Worm (Caenorhabditis elegans) whole organism, L4 larva: ENCODE data around the gene F41E6.5.

ENCODE experiments used
- F26F4.8 ChIP-seq: fragments of 200-800 bp; sonication (Bioruptor generic); conservative IDR thresholded peaks from 2 replicates; pipeline ENCODE4 v1.3.6; 2022; ENCODE audit warnings: missing genetic modification characterization, missing compliant biosample characterization
- T20F7.1 ChIP-seq: fragments of 200-800 bp; sonication (Bioruptor generic); optimal IDR thresholded peaks from 2 replicates; lab custom pipeline; 2018; ENCODE audit warnings: mild to moderate bottlenecking, missing genetic modification characterization, missing compliant biosample characterization
- Y48G9A.11 ChIP-seq: fragments of 200-800 bp; sonication (Bioruptor generic); IDR thresholded peaks from 2 replicates; pipeline ENCODE4 v1.3.6; 2022; ENCODE audit warnings: missing genetic modification reagents, missing genetic modification characterization, missing compliant biosample characterization
- Y5F2A.4 ChIP-seq: fragments of 200-800 bp; sonication (Bioruptor generic); optimal IDR thresholded peaks from 2 replicates; lab custom pipeline; 2018; ENCODE audit warnings: mild to moderate bottlenecking, missing genetic modification characterization, missing compliant biosample characterization
- Y75B8A.6 ChIP-seq: fragments of 200-800 bp; sonication (Bioruptor generic); IDR thresholded peaks from 2 replicates; pipeline ENCODE4 v1.3.6; 2022; ENCODE audit warnings: missing genetic modification reagents, missing genetic modification characterization, missing compliant biosample characterization
- aha-1 ChIP-seq: fragments of 150-350 bp; peaks from one replicate; lab custom pipeline; 2014; ENCODE audit warnings: missing biosample characterization, missing genetic modification characterization
- aly-2 ChIP-seq: sonication (generic microtip); optimal IDR thresholded peaks from 2 replicates; lab custom pipeline; 2018; ENCODE audit warnings: missing biosample characterization, missing genetic modification characterization
- ama-1 ChIP-seq: fragments of 150-350 bp; optimal IDR thresholded peaks from 2 replicates; lab custom pipeline; 2014; ENCODE audit warnings: inconsistent platforms, mixed read lengths
- ceh-44 ChIP-seq: fragments of 200-800 bp; sonication (Bioruptor generic); IDR thresholded peaks from 2 replicates; pipeline ENCODE4 v1.3.6; 2022; ENCODE audit warnings: missing genetic modification reagents, missing genetic modification characterization, missing compliant biosample characterization
- ceh-82 ChIP-seq: sonication (generic microtip); optimal IDR thresholded peaks from 2 replicates; lab custom pipeline; 2017; ENCODE audit warnings: missing biosample characterization, missing genetic modification characterization
- ces-1 ChIP-seq: fragments of 150-350 bp; sonication (generic microtip); optimal IDR thresholded peaks from 4 replicates; lab custom pipeline; 2014; ENCODE audit warnings: missing biosample characterization, missing genetic modification reagents, missing genetic modification characterization
- ctbp-1 ChIP-seq: fragments of 200-800 bp; sonication (Bioruptor generic); IDR thresholded peaks from 2 replicates; pipeline ENCODE4 v1.3.6; 2022; ENCODE audit warnings: missing genetic modification reagents, missing genetic modification characterization, missing compliant biosample characterization
- daf-16 ChIP-seq, 3 experiments: sonication (generic microtip); optimal IDR thresholded peaks; 2 replicates each; lab custom pipeline; 2016 to 2017; ENCODE audit warnings: missing genetic modification characterization in 3 of 3, missing genetic modification reagents in 3 of 3, mild to moderate bottlenecking in 2 of 3, missing compliant biosample characterization in 2 of 3, missing biosample characterization in 1 of 3, moderate library complexity in 1 of 3
- daf-19 ChIP-seq: fragments of 200-800 bp; sonication (Bioruptor generic); conservative IDR thresholded peaks from 2 replicates; pipeline ENCODE4 v1.3.6; 2022; ENCODE audit warnings: missing genetic modification characterization, missing compliant biosample characterization
- dmd-8 ChIP-seq: fragments of 200-800 bp; sonication (Bioruptor generic); IDR thresholded peaks from 2 replicates; pipeline ENCODE4 v1.3.6; 2022; ENCODE audit warnings: missing genetic modification characterization, missing compliant biosample characterization
- egl-43 ChIP-seq: fragments of 200-800 bp; sonication (Bioruptor generic); IDR thresholded peaks from 2 replicates; pipeline ENCODE4 v1.3.6; 2022; ENCODE audit warnings: missing genetic modification reagents, missing genetic modification characterization, missing compliant biosample characterization
- fkh-10 ChIP-seq: fragments of 150-350 bp; optimal IDR thresholded peaks from 2 replicates; lab custom pipeline; 2014; ENCODE audit warnings: missing biosample characterization, missing genetic modification reagents, missing genetic modification characterization
- gei-8 ChIP-seq: fragments of 200-800 bp; sonication (Bioruptor generic); optimal IDR thresholded peaks from 2 replicates; lab custom pipeline; 2018; ENCODE audit warnings: mild to moderate bottlenecking, missing genetic modification characterization, missing compliant biosample characterization
- hlh-11 ChIP-seq: fragments of 200-800 bp; sonication (Bioruptor generic); optimal IDR thresholded peaks from 2 replicates; lab custom pipeline; 2018; ENCODE audit warnings: mild to moderate bottlenecking, missing genetic modification characterization, missing compliant biosample characterization
- lin-1 ChIP-seq: fragments of 200-800 bp; sonication (Bioruptor generic); IDR thresholded peaks from 2 replicates; pipeline ENCODE4 v1.3.6; 2022; ENCODE audit warnings: missing genetic modification reagents, missing genetic modification characterization, missing compliant biosample characterization
- lin-38 ChIP-seq: fragments of 200-800 bp; sonication (Bioruptor generic); IDR thresholded peaks from 2 replicates; pipeline ENCODE4 v1.3.6; 2022; ENCODE audit warnings: missing genetic modification reagents, missing genetic modification characterization, missing compliant biosample characterization
- mdl-1 ChIP-seq, 2 experiments: fragments of 150-350 bp in 1 of 2; sonication (generic microtip) in 1 of 2; optimal IDR thresholded peaks; 2 replicates each; lab custom pipeline; 2014 to 2017; ENCODE audit warnings: missing biosample characterization in 2 of 2, missing genetic modification characterization in 2 of 2
- mep-1 ChIP-seq: fragments of 150-350 bp; sonication (generic microtip); optimal IDR thresholded peaks from 3 replicates; lab custom pipeline; 2014; ENCODE audit warnings: missing biosample characterization, missing genetic modification characterization
- mxl-2 ChIP-seq: fragments of 200-800 bp; sonication (Bioruptor generic); conservative IDR thresholded peaks from 2 replicates; pipeline ENCODE4 v1.3.6; 2022; ENCODE audit warnings: missing genetic modification reagents, missing genetic modification characterization, missing compliant biosample characterization
- nhr-102 ChIP-seq: sonication (generic microtip); optimal IDR thresholded peaks from 2 replicates; lab custom pipeline; 2016; ENCODE audit warnings: mild to moderate bottlenecking, missing genetic modification characterization, moderate library complexity, missing compliant biosample characterization
- nhr-111 ChIP-seq: fragments of 200-800 bp; sonication (Bioruptor generic); optimal IDR thresholded peaks from 2 replicates; lab custom pipeline; 2018; ENCODE audit warnings: mild to moderate bottlenecking, missing genetic modification characterization, missing compliant biosample characterization
- nhr-237 ChIP-seq: sonication (generic microtip); optimal IDR thresholded peaks from 2 replicates; lab custom pipeline; 2017; ENCODE audit warnings: missing biosample characterization, missing genetic modification characterization
- nhr-25 ChIP-seq: sonication (generic microtip); optimal IDR thresholded peaks from 2 replicates; lab custom pipeline; 2017; ENCODE audit warnings: missing genetic modification characterization, mild to moderate bottlenecking, missing compliant biosample characterization, antibody characterized with exemption, moderate library complexity, borderline replicate concordance; ENCODE audit not compliant: insufficient read depth
- nhr-28 ChIP-seq: fragments of 150-350 bp; optimal IDR thresholded peaks from 2 replicates; lab custom pipeline; 2014; ENCODE audit warnings: missing biosample characterization, missing genetic modification characterization
- nhr-41 ChIP-seq: fragments of 200-800 bp; sonication (Bioruptor generic); IDR thresholded peaks from 2 replicates; pipeline ENCODE4 v1.3.6; 2022; ENCODE audit warnings: missing genetic modification reagents, missing genetic modification characterization, missing compliant biosample characterization
- nhr-6 ChIP-seq: fragments of 150-350 bp; optimal IDR thresholded peaks from 2 replicates; lab custom pipeline; 2014; ENCODE audit warnings: missing biosample characterization, missing genetic modification characterization
- nhr-77 ChIP-seq: fragments of 150-350 bp; optimal IDR thresholded peaks from 2 replicates; lab custom pipeline; 2014; ENCODE audit warnings: missing biosample characterization, missing genetic modification characterization
- php-3 ChIP-seq: fragments of 200-800 bp; sonication (Bioruptor generic); IDR thresholded peaks from 2 replicates; pipeline ENCODE4 v1.3.6; 2022; ENCODE audit warnings: missing genetic modification reagents, missing genetic modification characterization, missing compliant biosample characterization
- pqm-1 ChIP-seq: sonication (generic microtip); optimal IDR thresholded peaks from 2 replicates; lab custom pipeline; 2017; ENCODE audit warnings: missing biosample characterization, missing genetic modification characterization
- sdz-12 ChIP-seq: fragments of 200-800 bp; sonication (Bioruptor generic); optimal IDR thresholded peaks from 2 replicates; lab custom pipeline; 2018; ENCODE audit warnings: mild to moderate bottlenecking, missing genetic modification characterization, missing compliant biosample characterization
- skn-1 ChIP-seq: fragments of 150-350 bp; optimal IDR thresholded peaks from 2 replicates; lab custom pipeline; 2014; ENCODE audit warnings: missing biosample characterization, missing genetic modification characterization
- spr-1 ChIP-seq: sonication (generic microtip); optimal IDR thresholded peaks from 2 replicates; lab custom pipeline; 2016; ENCODE audit warnings: mild to moderate bottlenecking, missing genetic modification characterization, missing compliant biosample characterization
- tag-97 ChIP-seq: fragments of 200-800 bp; sonication (Bioruptor generic); IDR thresholded peaks from 2 replicates; pipeline ENCODE4 v1.3.6; 2022; ENCODE audit warnings: missing genetic modification characterization, missing compliant biosample characterization
- tra-1 ChIP-seq: fragments of 200-800 bp; sonication (Bioruptor generic); IDR thresholded peaks from 2 replicates; pipeline ENCODE4 v1.3.6; 2022; ENCODE audit warnings: missing genetic modification reagents, missing genetic modification characterization, missing compliant biosample characterization
- unc-39 ChIP-seq: sonication (generic microtip); optimal IDR thresholded peaks from 2 replicates; lab custom pipeline; 2017; ENCODE audit warnings: missing biosample characterization, missing genetic modification characterization
- zag-1 ChIP-seq: fragments of 150-350 bp; optimal IDR thresholded peaks from 2 replicates; lab custom pipeline; 2014; ENCODE audit warnings: missing biosample characterization, missing genetic modification characterization
- zfp-2 ChIP-seq: sonication (generic microtip); optimal IDR thresholded peaks from 2 replicates; lab custom pipeline; 2016; ENCODE audit warnings: mild to moderate bottlenecking, missing genetic modification characterization, missing compliant biosample characterization
- zip-11 ChIP-seq: fragments of 200-800 bp; sonication (Bioruptor generic); IDR thresholded peaks from 2 replicates; pipeline ENCODE4 v1.3.6; 2022; ENCODE audit warnings: missing genetic modification characterization, missing compliant biosample characterization
- zip-2 ChIP-seq: fragments of 150-350 bp; optimal IDR thresholded peaks from 2 replicates; lab custom pipeline; 2014; ENCODE audit warnings: missing biosample characterization, missing genetic modification characterization
- ztf-7 ChIP-seq: fragments of 150-350 bp; optimal IDR thresholded peaks from 2 replicates; lab custom pipeline; 2014; ENCODE audit warnings: missing biosample characterization, missing genetic modification characterization

Gene F41E6.5

ce11 chrV:8609776-8610529 is 6.7 kb downstream of the F41E6.5 start (continued):
- TF ChIP-seq nhr-25 (tag; lab: Kevin White, UChicago), result no peak
- TF ChIP-seq sdz-12 (GFP tag; lab: Kevin White, UChicago), result no peak
- TF ChIP-seq ceh-44 (GFP tag; lab: Robert Waterston, UW), result no peak
- no peak for TF ChIP-seq nhr-111 (GFP tag; lab: Kevin White, UChicago)
- TF ChIP-seq zfp-2, result no peak
- TF ChIP-seq aly-2 (tag; lab: Kevin White, UChicago), result no peak
- no peak for TF ChIP-seq F26F4.8 (GFP tag; lab: Robert Waterston, UW)
- TF ChIP-seq lin-1 (GFP tag; lab: Robert Waterston, UW), result 0 out of 2 replicates have a peak, but pooled peaks have one; percentile 21
- TF ChIP-seq ctbp-1 (GFP tag; lab: Robert Waterston, UW), result 0 out of 2 replicates have a peak, but pooled peaks have one; percentile 52
- TF ChIP-seq Y5F2A.4 (GFP tag; lab: Kevin White, UChicago), result no peak
- TF ChIP-seq lin-38 (GFP tag; lab: Robert Waterston, UW), result peak; percentile 15; the same call in 1 of the 2 replicates
- TF ChIP-seq nhr-41 (GFP tag; lab: Robert Waterston, UW), result no peak
- TF ChIP-seq nhr-6 (tag; lab: Kevin White, UChicago), result no peak
- TF ChIP-seq gei-8 (GFP tag; lab: Kevin White, UChicago), result no peak
- no peak for TF ChIP-seq Y48G9A.11
- no peak for TF ChIP-seq zip-11 (GFP tag; lab: Robert Waterston, UW)

ce11 chrV:8610633-8611404 is 7.5 kb downstream of the F41E6.5 start, which contains the start of gene fip-4:
Gene fip-4 (minus strand): TSS chrV:8611268.
- TF ChIP-seq ztf-7 (tag; lab: Kevin White, UChicago) (no peak), pqm-1 (tag; lab: Kevin White, UChicago) (peak; percentile 11), Y5F2A.4 (GFP tag; lab: Kevin White, UChicago) (no peak), daf-19 (GFP tag; lab: Robert Waterston, UW) (no peak), ctbp-1 (GFP tag; lab: Robert Waterston, UW) (no peak), fkh-10 (GFP tag; lab: Kevin White, UChicago) (no peak), skn-1 (no peak), tag-97 (GFP tag; lab: Robert Waterston, UW) (no peak), unc-39 (tag; lab: Kevin White, UChicago) (no peak), nhr-237 (tag; lab: Kevin White, UChicago) (no peak), zag-1 (tag; lab: Kevin White, UChicago) (no peak), sdz-12 (GFP tag; lab: Kevin White, UChicago) (no peak), Y48G9A.11 (no peak), mxl-2 (GFP tag; lab: Robert Waterston, UW) (peak; percentile 67; the same call in 1 of the 2 replicates), gei-8 (GFP tag; lab: Kevin White, UChicago) (no peak), spr-1 (tag; lab: Kevin White, UChicago) (no peak), aly-2 (tag; lab: Kevin White, UChicago) (no peak), mdl-1 (tag; optimal IDR thresholded peaks at IDR 0.05; lab: Kevin White, UChicago) (peak in 1 of 2 experiments; percentile 60), nhr-77 (tag; lab: Kevin White, UChicago) (peak; percentile 57), T20F7.1 (GFP tag; lab: Kevin White, UChicago) (no peak), ceh-82 (no peak), nhr-102 (tag; lab: Kevin White, UChicago) (no peak), tra-1 (GFP tag; lab: Robert Waterston, UW) (no peak), lin-1 (GFP tag; lab: Robert Waterston, UW) (no peak), nhr-25 (tag; lab: Kevin White, UChicago) (peak; percentile 69), dmd-8 (no peak), Y75B8A.6 (GFP tag; lab: Robert Waterston, UW) (no peak), mep-1 (tag; lab: Kevin White, UChicago) (peak; percentile 26), ama-1 (lab: Kevin White, UChicago) (peak; percentile 76), aha-1 (tag; lab: Kevin White, UChicago) (peak; percentile 76), egl-43 (GFP tag; lab: Robert Waterston, UW) (no peak), daf-16 (GFP tag; optimal IDR thresholded peaks at IDR 0.05; lab: Kevin White, UChicago) (no peak), daf-16 (tag; optimal IDR thresholded peaks at IDR 0.05; lab: Kevin White, UChicago) (peak; percentile 78), ces-1 (no peak), php-3 (no peak), nhr-28 (tag; lab: Kevin White, UChicago) (peak; percentile 82), nhr-111 (GFP tag; lab: Kevin White, UChicago) (no peak), hlh-11 (tag; lab: Kevin White, UChicago) (peak; percentile 45), zip-2 (tag; lab: Kevin White, UChicago) (no peak)
